Fruit fly (Drosophila melanogaster) whole organism: Measurements from ENCODE around the gene RpL34a.

ENCODE experiments used
- Dll ChIP-seq: fragments of >200 bp; optimal IDR thresholded peaks from 2 replicates; lab custom pipeline; 2017
- usp ChIP-seq: fragments of >200 bp; optimal IDR thresholded peaks from 2 replicates; lab custom pipeline; 2017; ENCODE audit warnings: missing biosample characterization, missing genetic modification characterization, mixed read lengths

DNA sequence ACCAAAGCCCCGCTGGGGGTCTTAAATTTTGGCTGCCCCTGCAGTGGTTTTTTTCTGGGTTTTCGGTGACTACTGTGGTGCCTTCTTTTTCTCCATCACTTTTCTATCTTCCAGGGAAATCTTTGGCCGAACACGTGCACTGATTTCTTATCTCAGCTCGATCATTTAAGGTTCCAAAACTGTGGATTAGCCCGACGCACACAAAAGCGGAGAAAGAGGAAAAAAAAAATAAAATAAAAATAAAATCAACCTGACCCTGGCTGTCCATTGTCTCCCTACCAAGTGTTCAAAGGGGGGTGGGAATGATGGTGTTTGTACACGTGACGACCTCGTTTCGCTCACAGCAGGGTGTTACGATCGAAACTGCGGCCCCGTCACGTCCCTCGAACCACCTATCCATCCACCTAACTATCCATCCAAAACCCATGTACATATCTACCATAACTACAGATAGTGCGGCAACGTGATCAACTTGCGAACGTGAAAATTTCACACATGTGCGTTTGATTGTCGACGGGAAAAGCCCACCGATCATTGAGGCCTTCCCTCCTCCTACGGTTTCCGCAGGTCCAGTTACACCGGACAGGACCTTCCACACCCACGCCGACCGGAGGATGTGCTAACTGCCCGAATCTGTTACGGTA lies 32.3 kb downstream of the RpL34a start:
- TF ChIP-seq usp (no peak), Dll (lab: Kevin White, UChicago) (no peak)
